Worm (Caenorhabditis elegans) whole organism, midembryonic: ENCODE data around the gene Y71H10B.1.

Experiments used
- T22C8.4 ChIP-seq: fragments of 200-800 bp; sonication (Bioruptor generic); IDR thresholded peaks from 2 replicates; pipeline ENCODE4 v1.3.6; 2022; ENCODE audit warnings: missing genetic modification characterization, missing compliant biosample characterization
- cog-1 ChIP-seq: sonication (generic microtip); optimal IDR thresholded peaks from 2 replicates; lab custom pipeline; 2016; ENCODE audit warnings: missing genetic modification characterization, missing compliant biosample characterization
- flt-1 ChIP-seq: fragments of 200-800 bp; sonication (Bioruptor generic); IDR thresholded peaks from 2 replicates; pipeline ENCODE4 v1.3.6; 2022; ENCODE audit warnings: missing genetic modification characterization, missing compliant biosample characterization
- klf-2 ChIP-seq: fragments of 200-800 bp; sonication (Bioruptor generic); conservative IDR thresholded peaks from 2 replicates; pipeline ENCODE4 v1.3.6; 2022; ENCODE audit warnings: missing genetic modification reagents, missing genetic modification characterization, missing compliant biosample characterization
- med-1 ChIP-seq: sonication (generic microtip); optimal IDR thresholded peaks from 2 replicates; lab custom pipeline; 2017; ENCODE audit warnings: missing genetic modification characterization, mild to moderate bottlenecking, missing compliant biosample characterization, antibody characterized with exemption, missing genetic modification reagents; ENCODE audit not compliant: insufficient read depth
- ref-1 ChIP-seq: fragments of 200-800 bp; sonication (Bioruptor generic); conservative IDR thresholded peaks from 2 replicates; pipeline ENCODE4 v1.3.6; 2022; ENCODE audit warnings: missing genetic modification reagents, missing genetic modification characterization, missing compliant biosample characterization
- tab-1 ChIP-seq: fragments of 200-800 bp; sonication (Bioruptor generic); IDR thresholded peaks from 2 replicates; pipeline ENCODE4 v1.3.6; 2022; ENCODE audit warnings: missing genetic modification characterization, missing compliant biosample characterization
- ztf-23 ChIP-seq: fragments of 200-800 bp; sonication (Bioruptor generic); IDR thresholded peaks from 2 replicates; pipeline ENCODE4 v1.3.6; 2022; ENCODE audit warnings: missing genetic modification reagents, missing genetic modification characterization, missing compliant biosample characterization
- ztf-29 ChIP-seq: fragments of 200-800 bp; sonication (Bioruptor generic); IDR thresholded peaks from 2 replicates; pipeline ENCODE4 v1.3.6; 2022; ENCODE audit warnings: missing genetic modification reagents, missing genetic modification characterization, missing compliant biosample characterization

Gene Y71H10B.1

ce11 chrX:2838619-2839018 is 1.5 kb downstream of the Y71H10B.1 start:
- no peak for TF ChIP-seq tab-1 (GFP tag; lab: Robert Waterston, UW)
- no peak for TF ChIP-seq flt-1 (GFP tag; lab: Robert Waterston, UW)
- no peak for TF ChIP-seq cog-1
- no peak for TF ChIP-seq med-1 (GFP tag; lab: Kevin White, UChicago)
- TF ChIP-seq klf-2 (GFP tag; lab: Robert Waterston, UW): no peak
- TF ChIP-seq ztf-29: no peak
- no peak for TF ChIP-seq T22C8.4
- no peak for TF ChIP-seq ref-1 (GFP tag; lab: Robert Waterston, UW)
- no peak for TF ChIP-seq ztf-23 (GFP tag; lab: Robert Waterston, UW)

- no peak for TF ChIP-seq klf-2 (GFP tag; lab: Robert Waterston, UW)
- no peak for TF ChIP-seq med-1 (GFP tag; lab: Kevin White, UChicago)
- no peak for TF ChIP-seq cog-1
- no peak for TF ChIP-seq flt-1 (GFP tag; lab: Robert Waterston, UW)
- TF ChIP-seq T22C8.4: no peak
- TF ChIP-seq ztf-23 (GFP tag; lab: Robert Waterston, UW): no peak
- TF ChIP-seq ref-1 (GFP tag; lab: Robert Waterston, UW): no peak
- TF ChIP-seq tab-1 (GFP tag; lab: Robert Waterston, UW): no peak
- TF ChIP-seq ztf-29: no peak
These were observed 2.6 kb downstream of the Y71H10B.1 start for ce11 chrX:2837477-2837876.

- no peak for TF ChIP-seq ztf-29
- no peak for TF ChIP-seq ref-1 (GFP tag; lab: Robert Waterston, UW)
- no peak for TF ChIP-seq ztf-23 (GFP tag; lab: Robert Waterston, UW)
- TF ChIP-seq T22C8.4: no peak
- no peak for TF ChIP-seq cog-1
- TF ChIP-seq med-1 (GFP tag; lab: Kevin White, UChicago): no peak
- TF ChIP-seq klf-2 (GFP tag; lab: Robert Waterston, UW): no peak
- no peak for TF ChIP-seq flt-1 (GFP tag; lab: Robert Waterston, UW)
- no peak for TF ChIP-seq tab-1 (GFP tag; lab: Robert Waterston, UW)
These were observed 3.3 kb downstream of the Y71H10B.1 start for ce11 chrX:2836770-2837169.

- TF ChIP-seq cog-1 (no peak), klf-2 (GFP tag; lab: Robert Waterston, UW) (no peak), med-1 (GFP tag; lab: Kevin White, UChicago) (no peak), T22C8.4 (no peak), ztf-23 (GFP tag; lab: Robert Waterston, UW) (no peak), ztf-29 (no peak), ref-1 (GFP tag; lab: Robert Waterston, UW) (no peak), flt-1 (GFP tag; lab: Robert Waterston, UW) (no peak), tab-1 (GFP tag; lab: Robert Waterston, UW) (no peak)
These were observed 12.3 kb downstream of the Y71H10B.1 start, which contains the start of gene ssr-2 for ce11 chrX:2827702-2828182. TSS of gene ssr-2 (minus strand) at chrX:2827752.

ce11 chrX:2826337-2826736 is 13.8 kb downstream of the Y71H10B.1 start:
- TF ChIP-seq ztf-23 (GFP tag; lab: Robert Waterston, UW): no peak
- TF ChIP-seq T22C8.4: no peak
- TF ChIP-seq med-1 (GFP tag; lab: Kevin White, UChicago): no peak
- no peak for TF ChIP-seq klf-2 (GFP tag; lab: Robert Waterston, UW)
- no peak for TF ChIP-seq cog-1
- no peak for TF ChIP-seq ztf-29
- TF ChIP-seq tab-1 (GFP tag; lab: Robert Waterston, UW): no peak
- TF ChIP-seq flt-1 (GFP tag; lab: Robert Waterston, UW): no peak
- no peak for TF ChIP-seq ref-1 (GFP tag; lab: Robert Waterston, UW)

ce11 chrX:2820148-2820547 is 19.9 kb downstream of the Y71H10B.1 start, which contains the start of gene tsp-6:
TSS of gene tsp-6 (plus strand) at chrX:2820448.
- TF ChIP-seq T22C8.4 (no peak), tab-1 (GFP tag; lab: Robert Waterston, UW) (no peak), cog-1 (no peak), ztf-23 (GFP tag; lab: Robert Waterston, UW) (no peak), ref-1 (GFP tag; lab: Robert Waterston, UW) (no peak), flt-1 (GFP tag; lab: Robert Waterston, UW) (no peak), ztf-29 (no peak), med-1 (GFP tag; lab: Kevin White, UChicago) (no peak), klf-2 (GFP tag; lab: Robert Waterston, UW) (no peak)

- TF ChIP-seq klf-2 (GFP tag; lab: Robert Waterston, UW): no peak
- TF ChIP-seq cog-1: no peak
- TF ChIP-seq T22C8.4: no peak
- no peak for TF ChIP-seq med-1 (GFP tag; lab: Kevin White, UChicago)
- TF ChIP-seq ref-1 (GFP tag; lab: Robert Waterston, UW): no peak
- no peak for TF ChIP-seq flt-1 (GFP tag; lab: Robert Waterston, UW)
- TF ChIP-seq tab-1 (GFP tag; lab: Robert Waterston, UW): no peak
- TF ChIP-seq ztf-29: no peak
- TF ChIP-seq ztf-23 (GFP tag; lab: Robert Waterston, UW): no peak
These were observed 20.3 kb downstream of the Y71H10B.1 start for ce11 chrX:2819747-2820146.

- TF ChIP-seq med-1 (GFP tag; lab: Kevin White, UChicago): no peak
- TF ChIP-seq klf-2 (GFP tag; lab: Robert Waterston, UW): no peak
- TF ChIP-seq tab-1 (GFP tag; lab: Robert Waterston, UW): no peak
- TF ChIP-seq flt-1 (GFP tag; lab: Robert Waterston, UW): no peak
- no peak for TF ChIP-seq ztf-23 (GFP tag; lab: Robert Waterston, UW)
- TF ChIP-seq cog-1: no peak
- no peak for TF ChIP-seq T22C8.4
- TF ChIP-seq ref-1 (GFP tag; lab: Robert Waterston, UW): no peak
- TF ChIP-seq ztf-29: no peak
These were observed 21.2 kb downstream of the Y71H10B.1 start for ce11 chrX:2818899-2819298.

- TF ChIP-seq tab-1 (GFP tag; lab: Robert Waterston, UW) (no peak), cog-1 (no peak), klf-2 (GFP tag; lab: Robert Waterston, UW) (no peak), ref-1 (GFP tag; lab: Robert Waterston, UW) (no peak), flt-1 (GFP tag; lab: Robert Waterston, UW) (no peak), ztf-23 (GFP tag; lab: Robert Waterston, UW) (no peak), med-1 (GFP tag; lab: Kevin White, UChicago) (no peak), ztf-29 (no peak), T22C8.4 (no peak)
These were observed 25.9 kb downstream of the Y71H10B.1 start, which contains the start of gene C14A11.6 for ce11 chrX:2814097-2814720. TSS of gene C14A11.6 (minus strand) at chrX:2814147.
